Fruit fly (Drosophila melanogaster) S2 (cell line): ENCODE measurements around the gene CG11396.

Experiments used
- CG8478 ChIP-seq: fragments of >200 bp; optimal IDR thresholded peaks from 2 replicates; lab custom pipeline; 2018
- CTCF ChIP-seq, 2 experiments: fragments of >200 bp; optimal IDR thresholded peaks; 2 replicates each; lab custom pipeline; 2018

- TF ChIP-seq CG8478 (no peak), CTCF (optimal IDR thresholded peaks at IDR 0.05; lab: Kevin White, UChicago) (no peak)
Measured at dm6 chr3L:20837040-20837830, 49.3 kb upstream of the CG11396 start, which contains the start of gene CG13255.
